Fruit fly (Drosophila melanogaster) whole organism, prepupa: ENCODE measurements around the gene CG11768.

Source experiments
- Blimp-1 ChIP-seq: fragments of 200-800 bp; sonication (Bioruptor generic); optimal IDR thresholded peaks from 3 replicates; lab custom pipeline; 2017; ENCODE audit warnings: missing biosample characterization, missing genetic modification characterization, mild to moderate bottlenecking, moderate library complexity, missing genetic modification reagents
- CG10631 ChIP-seq: fragments of 200-800 bp; sonication (Bioruptor generic); optimal IDR thresholded peaks from 2 replicates; lab custom pipeline; 2016; ENCODE audit warnings: missing biosample characterization, missing genetic modification characterization
- CG10669 ChIP-seq: fragments of 200-800 bp; sonication (Bioruptor generic); optimal IDR thresholded peaks from 3 replicates; lab custom pipeline; 2018; ENCODE audit warnings: missing biosample characterization, mild to moderate bottlenecking, missing genetic modification characterization, moderate library complexity
- CG11294 ChIP-seq: fragments of 200-800 bp; sonication (Bioruptor generic); IDR thresholded peaks from 2 replicates; pipeline ENCODE4 v1.3.6; 2022; ENCODE audit warnings: missing biosample characterization, missing genetic modification characterization
- CG11762 ChIP-seq: fragments of 200-800 bp; sonication (Bioruptor generic); optimal IDR thresholded peaks from 3 replicates; lab custom pipeline; 2016; ENCODE audit warnings: missing biosample characterization, missing genetic modification characterization; ENCODE audit not compliant: insufficient read depth
- CG11902 ChIP-seq: fragments of 200-800 bp; sonication (Bioruptor generic); optimal IDR thresholded peaks from 3 replicates; lab custom pipeline; 2016; ENCODE audit warnings: missing biosample characterization, missing genetic modification characterization
- CG15336 ChIP-seq: fragments of 200-800 bp; sonication (Bioruptor generic); IDR thresholded peaks from 2 replicates; pipeline ENCODE4 v1.3.6; 2022; ENCODE audit warnings: missing biosample characterization, missing genetic modification characterization
- CG1621 ChIP-seq: fragments of 200-800 bp; sonication (Bioruptor generic); optimal IDR thresholded peaks from 3 replicates; lab custom pipeline; 2018; ENCODE audit warnings: missing biosample characterization, mild to moderate bottlenecking, missing genetic modification characterization
- CG16779 ChIP-seq: fragments of 200-800 bp; sonication (Bioruptor generic); optimal IDR thresholded peaks from 3 replicates; lab custom pipeline; 2017; ENCODE audit warnings: missing biosample characterization, mild to moderate bottlenecking, missing genetic modification characterization
- CG31627 ChIP-seq: fragments of 200-800 bp; sonication (Bioruptor generic); optimal IDR thresholded peaks from 3 replicates; lab custom pipeline; 2016; ENCODE audit warnings: missing biosample characterization, missing genetic modification characterization
- CG32006 ChIP-seq: fragments of 200-800 bp; sonication (Bioruptor generic); optimal IDR thresholded peaks from 3 replicates; lab custom pipeline; 2017; ENCODE audit warnings: missing biosample characterization, mild to moderate bottlenecking, missing genetic modification characterization
- CG34406 ChIP-seq: fragments of 200-800 bp; sonication (Bioruptor generic); optimal IDR thresholded peaks from 3 replicates; lab custom pipeline; 2016; ENCODE audit warnings: missing biosample characterization, missing genetic modification characterization
- CG3919 ChIP-seq: fragments of 200-800 bp; sonication (Bioruptor generic); optimal IDR thresholded peaks from 3 replicates; lab custom pipeline; 2016; ENCODE audit warnings: missing biosample characterization, missing genetic modification characterization
- CG6276 ChIP-seq: fragments of 200-800 bp; sonication (Bioruptor generic); optimal IDR thresholded peaks from 2 replicates; lab custom pipeline; 2017; ENCODE audit warnings: missing biosample characterization, mild to moderate bottlenecking, missing genetic modification characterization
- CG6792 ChIP-seq: fragments of 200-800 bp; sonication (Bioruptor generic); optimal IDR thresholded peaks from 3 replicates; lab custom pipeline; 2016; ENCODE audit warnings: missing biosample characterization, missing genetic modification characterization
- CG6808 ChIP-seq: fragments of 200-800 bp; sonication (Bioruptor generic); optimal IDR thresholded peaks from 3 replicates; lab custom pipeline; 2017; ENCODE audit warnings: missing biosample characterization, missing genetic modification characterization, mild to moderate bottlenecking, moderate library complexity, missing genetic modification reagents
- CG6854 ChIP-seq: fragments of 200-800 bp; sonication (Bioruptor generic); optimal IDR thresholded peaks from 2 replicates; lab custom pipeline; 2017; ENCODE audit warnings: missing biosample characterization, mild to moderate bottlenecking, missing genetic modification characterization
- CG7368 ChIP-seq: fragments of 200-800 bp; sonication (Bioruptor generic); optimal IDR thresholded peaks from 3 replicates; lab custom pipeline; 2016; ENCODE audit warnings: missing biosample characterization, missing genetic modification characterization
- CG8119 ChIP-seq: fragments of 200-800 bp; sonication (Bioruptor generic); IDR thresholded peaks from 3 replicates; pipeline ENCODE4 v1.3.6; 2022; ENCODE audit warnings: missing biosample characterization, missing genetic modification characterization
- CG8319 ChIP-seq: fragments of 200-800 bp; sonication (Bioruptor generic); optimal IDR thresholded peaks from 3 replicates; lab custom pipeline; 2016; ENCODE audit warnings: missing biosample characterization, missing genetic modification characterization
- CG8632 ChIP-seq: fragments of 200-800 bp; sonication (Bioruptor generic); optimal IDR thresholded peaks from 3 replicates; lab custom pipeline; 2016; ENCODE audit warnings: missing biosample characterization, missing genetic modification characterization
- CG9139 ChIP-seq: fragments of 200-800 bp; sonication (Bioruptor generic); optimal IDR thresholded peaks from 3 replicates; lab custom pipeline; 2017; ENCODE audit warnings: missing biosample characterization, mild to moderate bottlenecking, missing genetic modification characterization
- Eip75B ChIP-seq: fragments of 200-800 bp; sonication (Bioruptor generic); optimal IDR thresholded peaks from 3 replicates; lab custom pipeline; 2016; ENCODE audit warnings: missing biosample characterization, missing genetic modification characterization
- Eip93F ChIP-seq: fragments of 200-800 bp; sonication (Bioruptor generic); optimal IDR thresholded peaks from 2 replicates; lab custom pipeline; 2016; ENCODE audit warnings: missing biosample characterization, mild to moderate bottlenecking, missing genetic modification characterization
- Ets96B ChIP-seq: fragments of 200-800 bp; optimal IDR thresholded peaks from 2 replicates; lab custom pipeline; 2019; ENCODE audit warnings: missing biosample characterization, mild to moderate bottlenecking, missing genetic modification characterization, moderate library complexity
- Gug ChIP-seq: fragments of 200-800 bp; sonication (Bioruptor generic); IDR thresholded peaks from 2 replicates; pipeline ENCODE4 v1.3.6; 2022; ENCODE audit warnings: missing biosample characterization, missing genetic modification characterization
- Hr38 ChIP-seq: sonication (Bioruptor generic); optimal IDR thresholded peaks from 2 replicates; lab custom pipeline; 2016; ENCODE audit warnings: missing biosample characterization, missing genetic modification characterization
- Hr39 ChIP-seq: fragments of 200-800 bp; sonication (Bioruptor generic); optimal IDR thresholded peaks from 2 replicates; lab custom pipeline; 2016; ENCODE audit warnings: missing biosample characterization, missing genetic modification characterization
- Hr4 ChIP-seq: fragments of 200-800 bp; sonication (Bioruptor generic); optimal IDR thresholded peaks from 3 replicates; lab custom pipeline; 2016; ENCODE audit warnings: missing biosample characterization, missing genetic modification characterization
- Lpt ChIP-seq: fragments of 200-800 bp; sonication (Bioruptor generic); optimal IDR thresholded peaks from 3 replicates; lab custom pipeline; 2016; ENCODE audit warnings: missing biosample characterization, missing genetic modification characterization
- Met ChIP-seq: fragments of 200-800 bp; sonication (Bioruptor generic); optimal IDR thresholded peaks from 3 replicates; lab custom pipeline; 2016; ENCODE audit warnings: missing biosample characterization, missing genetic modification characterization
- OdsH ChIP-seq: fragments of 200-800 bp; sonication (Bioruptor generic); optimal IDR thresholded peaks from 3 replicates; lab custom pipeline; 2016; ENCODE audit warnings: missing biosample characterization, missing genetic modification characterization
- Smox ChIP-seq: fragments of 200-800 bp; sonication (Bioruptor generic); optimal IDR thresholded peaks from 3 replicates; lab custom pipeline; 2016; ENCODE audit warnings: missing biosample characterization, missing genetic modification characterization
- Sox102F ChIP-seq: fragments of 200-800 bp; sonication (Bioruptor generic); optimal IDR thresholded peaks from 2 replicates; lab custom pipeline; 2016; ENCODE audit warnings: missing biosample characterization, mild to moderate bottlenecking, missing genetic modification characterization
- Sox14 ChIP-seq: fragments of 200-800 bp; sonication (Bioruptor generic); optimal IDR thresholded peaks from 3 replicates; lab custom pipeline; 2016; ENCODE audit warnings: missing biosample characterization, missing genetic modification characterization
- Sox15 ChIP-seq: fragments of 200-800 bp; sonication (Bioruptor generic); optimal IDR thresholded peaks from 3 replicates; lab custom pipeline; 2016; ENCODE audit warnings: missing biosample characterization, missing genetic modification characterization
- achi ChIP-seq: fragments of 200-800 bp; sonication (Bioruptor generic); optimal IDR thresholded peaks from 3 replicates; lab custom pipeline; 2016; ENCODE audit warnings: missing biosample characterization, missing genetic modification characterization
- acj6 ChIP-seq: fragments of 200-800 bp; sonication (Bioruptor generic); optimal IDR thresholded peaks from 3 replicates; lab custom pipeline; 2016; ENCODE audit warnings: missing biosample characterization, missing genetic modification characterization
- cyc ChIP-seq: fragments of 200-800 bp; sonication (Bioruptor generic); optimal IDR thresholded peaks from 3 replicates; lab custom pipeline; 2016; ENCODE audit warnings: missing biosample characterization, missing genetic modification characterization
- dac ChIP-seq: fragments of 200-800 bp; sonication (Bioruptor generic); optimal IDR thresholded peaks from 2 replicates; lab custom pipeline; 2017; ENCODE audit warnings: missing biosample characterization, mild to moderate bottlenecking, missing genetic modification characterization
- esn ChIP-seq: fragments of 200-800 bp; sonication (Bioruptor generic); optimal IDR thresholded peaks from 2 replicates; lab custom pipeline; 2016; ENCODE audit warnings: missing biosample characterization, mild to moderate bottlenecking, missing genetic modification characterization, moderate library complexity
- fd85E ChIP-seq: fragments of 200-800 bp; sonication (Bioruptor generic); optimal IDR thresholded peaks from 3 replicates; lab custom pipeline; 2016; ENCODE audit warnings: missing biosample characterization, missing genetic modification characterization
- lz ChIP-seq: fragments of 200-800 bp; sonication (Bioruptor generic); optimal IDR thresholded peaks from 3 replicates; lab custom pipeline; 2016; ENCODE audit warnings: missing biosample characterization, missing genetic modification characterization
- net ChIP-seq: fragments of 200-800 bp; sonication (Bioruptor generic); optimal IDR thresholded peaks from 3 replicates; lab custom pipeline; 2016; ENCODE audit warnings: missing biosample characterization, missing genetic modification characterization
- pdm3 ChIP-seq: fragments of 200-800 bp; sonication (Bioruptor generic); optimal IDR thresholded peaks from 3 replicates; lab custom pipeline; 2016; ENCODE audit warnings: missing biosample characterization, missing genetic modification characterization
- ss ChIP-seq, 2 experiments: fragments of 200-800 bp; sonication (Bioruptor generic); optimal IDR thresholded peaks; 2 replicates in 1 of 2; 3 replicates in 1 of 2; lab custom pipeline; 2017 to 2018; ENCODE audit warnings: mild to moderate bottlenecking in 2 of 2, missing biosample characterization in 2 of 2, missing genetic modification characterization in 2 of 2, moderate library complexity in 1 of 2
- svp ChIP-seq: fragments of 200-800 bp; sonication (Bioruptor generic); peaks from one replicate; lab custom pipeline; 2016; ENCODE audit warnings: missing biosample characterization, missing genetic modification characterization
- topi ChIP-seq: fragments of 200-800 bp; sonication (Bioruptor generic); optimal IDR thresholded peaks from 3 replicates; lab custom pipeline; 2016; ENCODE audit warnings: missing biosample characterization, missing genetic modification characterization
- vri ChIP-seq: fragments of 200-800 bp; sonication (Bioruptor generic); optimal IDR thresholded peaks from 3 replicates; lab custom pipeline; 2016; ENCODE audit warnings: missing biosample characterization, mild to moderate bottlenecking, missing genetic modification characterization

CG11768 gene

dm6 chr3R:8746354-8746753 lies 21.6 kb downstream of the CG11768 start (continued):
- TF ChIP-seq ss (GFP tag; optimal IDR thresholded peaks at IDR 0.05; lab: Kevin White, UChicago) (peak; percentile 40 to 82), CG7368 (GFP tag; lab: Kevin White, UChicago) (peak; percentile 69), net (GFP tag; lab: Kevin White, UChicago) (peak; percentile 85), Eip93F (GFP tag; lab: Kevin White, UChicago) (no peak), topi (peak; percentile 85), CG8632 (peak; percentile 79), CG10669 (GFP tag; lab: Kevin White, UChicago) (peak; percentile 79), Hr38 (GFP tag; lab: Kevin White, UChicago) (no peak)

- no peak for TF ChIP-seq CG1621
- TF ChIP-seq CG10669 (GFP tag; lab: Kevin White, UChicago), result peak; percentile 1
- peak; percentile 40 for TF ChIP-seq achi (GFP tag; lab: Kevin White, UChicago)
- peak; percentile 2 for TF ChIP-seq CG11762 (GFP tag; lab: Kevin White, UChicago)
- peak; percentile 54 for TF ChIP-seq vri (GFP tag; lab: Kevin White, UChicago)
- TF ChIP-seq CG15336 (GFP tag; lab: Robert Waterston, UW), result peak; percentile 63
- TF ChIP-seq Smox, result peak; percentile 61
- TF ChIP-seq ss (GFP tag; optimal IDR thresholded peaks at IDR 0.05; lab: Kevin White, UChicago), result no peak
- TF ChIP-seq Gug, result no peak; the same call in 1 of the 2 replicates
- TF ChIP-seq CG8119 (GFP tag; lab: Robert Waterston, UW), result peak; percentile 44; the same call in 1 of the 3 replicates
- no peak for TF ChIP-seq CG7368 (GFP tag; lab: Kevin White, UChicago)
- TF ChIP-seq OdsH (GFP tag; lab: Kevin White, UChicago), result peak; percentile 38
- peak; percentile 31 for TF ChIP-seq CG11902 (GFP tag; lab: Kevin White, UChicago)
- no peak for TF ChIP-seq Hr38 (GFP tag; lab: Kevin White, UChicago)
- TF ChIP-seq Hr4 (GFP tag; lab: Kevin White, UChicago), result peak; percentile 50
- no peak for TF ChIP-seq CG8319 (GFP tag; lab: Kevin White, UChicago)
- peak; percentile 60 for TF ChIP-seq CG31627 (GFP tag; lab: Kevin White, UChicago)
- no peak for TF ChIP-seq Eip93F (GFP tag; lab: Kevin White, UChicago)
- peak; percentile 62 for TF ChIP-seq esn (GFP tag; lab: Kevin White, UChicago)
- peak; percentile 54 for TF ChIP-seq CG3919 (GFP tag; lab: Kevin White, UChicago)
- TF ChIP-seq CG10631 (GFP tag; lab: Kevin White, UChicago), result peak; percentile 37
- TF ChIP-seq Eip75B (GFP tag; lab: Kevin White, UChicago), result peak; percentile 43
- TF ChIP-seq CG9139 (GFP tag; lab: Kevin White, UChicago), result no peak
- TF ChIP-seq CG34406 (GFP tag; lab: Kevin White, UChicago), result peak; percentile 41
- peak; percentile 84 for TF ChIP-seq svp (GFP tag; lab: Kevin White, UChicago)
- TF ChIP-seq acj6 (GFP tag; lab: Kevin White, UChicago), result peak; percentile 17
- TF ChIP-seq CG32006, result peak; percentile 48
- TF ChIP-seq Hr39, result peak; percentile 71
- peak; percentile 64 for TF ChIP-seq Sox102F (GFP tag; lab: Kevin White, UChicago)
- TF ChIP-seq Lpt, result no peak
- TF ChIP-seq Sox14, result peak; percentile 73
- TF ChIP-seq lz (GFP tag; lab: Kevin White, UChicago), result peak; percentile 51
- TF ChIP-seq fd85E (GFP tag; lab: Kevin White, UChicago), result no peak
- TF ChIP-seq net (GFP tag; lab: Kevin White, UChicago), result peak; percentile 18
- peak; percentile 69 for TF ChIP-seq Met
- no peak for TF ChIP-seq dac
- TF ChIP-seq CG6276 (GFP tag; lab: Kevin White, UChicago), result peak; percentile 4
- TF ChIP-seq CG16779, result no peak
- no peak for TF ChIP-seq CG6854 (GFP tag; lab: Kevin White, UChicago)
- peak; percentile 38; the same call in 1 of the 2 replicates for TF ChIP-seq CG11294
- TF ChIP-seq Blimp-1 (GFP tag; lab: Kevin White, UChicago), result no peak
- TF ChIP-seq pdm3, result peak; percentile 50
- peak; percentile 23 for TF ChIP-seq Sox15
- TF ChIP-seq CG6792 (GFP tag; lab: Kevin White, UChicago), result peak; percentile 59
- peak; percentile 41 for TF ChIP-seq CG8632
- TF ChIP-seq topi, result peak; percentile 40
- TF ChIP-seq Ets96B (tag; lab: Kevin White, UChicago), result peak; percentile 20
- TF ChIP-seq CG6808 (GFP tag; lab: Kevin White, UChicago), result no peak
- TF ChIP-seq cyc (GFP tag; lab: Kevin White, UChicago), result peak; percentile 47
These were observed 23.8 kb downstream of the CG11768 start for dm6 chr3R:8744198-8744597.
